Fruit fly (Drosophila melanogaster) whole organism: Measurements from ENCODE around the gene Arpc2.

Experiments used
- CG8478 ChIP-seq: fragments of >200 bp; optimal IDR thresholded peaks from 2 replicates; lab custom pipeline; 2018; ENCODE audit warnings: inconsistent platforms
- Dll ChIP-seq: fragments of >200 bp; optimal IDR thresholded peaks from 2 replicates; lab custom pipeline; 2017
- EcR ChIP-seq, 2 experiments: fragments of >200 bp; optimal IDR thresholded peaks; 2 replicates each; lab custom pipeline; 2017; ENCODE audit warnings: missing biosample characterization in 2 of 2, missing genetic modification characterization in 2 of 2, missing genetic modification reagents in 2 of 2
- pan ChIP-seq: fragments of >200 bp; optimal IDR thresholded peaks from 2 replicates; lab custom pipeline; 2017
- psq ChIP-seq: fragments of >200 bp; optimal IDR thresholded peaks from 2 replicates; lab custom pipeline; 2017
- usp ChIP-seq: fragments of >200 bp; optimal IDR thresholded peaks from 2 replicates; lab custom pipeline; 2017; ENCODE audit warnings: missing biosample characterization, missing genetic modification characterization, mixed read lengths

- TF ChIP-seq EcR (GFP tag; optimal IDR thresholded peaks at IDR 0.05; lab: Kevin White, UChicago), result no peak
- TF ChIP-seq Dll (lab: Kevin White, UChicago), result no peak
- TF ChIP-seq psq (lab: Kevin White, UChicago), result no peak
- no peak for TF ChIP-seq CG8478 (lab: Kevin White, UChicago)
- no peak for TF ChIP-seq pan
- TF ChIP-seq usp (GFP tag; lab: Kevin White, UChicago), result no peak
Measured at dm6 chr2L:20400875-20401274, 16.0 kb upstream of the Arpc2 start.
